Fruit fly (Drosophila melanogaster): ENCODE measurements around the gene Adgf-A.

Adgf-A gene

DNA sequence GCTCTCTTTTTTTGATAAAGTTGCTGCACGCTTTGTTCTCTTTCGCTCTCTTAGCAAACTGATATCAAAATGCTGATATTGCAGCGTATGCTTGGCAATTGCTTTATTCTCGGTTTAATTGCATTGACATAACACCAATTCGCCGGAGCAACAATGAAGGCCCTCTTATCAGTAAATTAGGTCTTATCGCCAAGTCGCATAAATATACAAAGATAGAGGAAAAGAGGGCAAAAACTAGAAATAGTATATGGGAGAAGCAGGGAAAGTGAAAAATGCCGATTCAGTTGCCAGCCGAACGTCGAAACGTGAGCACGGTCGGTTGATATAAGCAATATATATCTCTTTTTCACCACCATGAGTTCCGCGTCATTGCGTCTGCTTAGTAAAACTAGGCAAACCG is 23.5 kb downstream of the Adgf-A start, which contains the start of gene CG7460 (continued):
- TF ChIP-seq GATAe (GFP tag; conservative IDR thresholded peaks at IDR 0.05) = peak; percentile 43; the same call in 1 of the 2 replicates
- TF ChIP-seq ci (GFP tag; IDR thresholded peaks at IDR 0.05) = peak; percentile 56; the same call in 2 of the 3 replicates
- no peak for TF ChIP-seq HLH54F (GFP tag; optimal IDR thresholded peaks at IDR 0.05)
- peak; percentile 31 for TF ChIP-seq HmgZ (tag; optimal IDR thresholded peaks at IDR 0.05)
- no peak for TF ChIP-seq CG3407 (GFP tag; optimal IDR thresholded peaks at IDR 0.05)
- TF ChIP-seq HLH3B (GFP tag; IDR thresholded peaks at IDR 0.05) = no peak
- TF ChIP-seq sens (GFP tag) = peak; percentile 50
- TF ChIP-seq nerfin-2 (GFP tag; IDR thresholded peaks at IDR 0.05; ENCODE audit: partially characterized antibody) = no peak
- peak; percentile 31 for TF ChIP-seq BtbVII (GFP tag; optimal IDR thresholded peaks at IDR 0.05)
- peak; percentile 71 for TF ChIP-seq CG12769 (tag; optimal IDR thresholded peaks at IDR 0.05)
- TF ChIP-seq CG15479 (GFP tag; optimal IDR thresholded peaks at IDR 0.05) = peak; percentile 57
- TF ChIP-seq CG17568 (GFP tag; optimal IDR thresholded peaks at IDR 0.05) = peak; percentile 50
- TF ChIP-seq lab (GFP tag; optimal IDR thresholded peaks at IDR 0.05) = peak; percentile 44
- no peak for TF ChIP-seq CG18764 (GFP tag; optimal IDR thresholded peaks at IDR 0.05)
- TF ChIP-seq CG34376 (GFP tag; optimal IDR thresholded peaks at IDR 0.05) = peak; percentile 72
- TF ChIP-seq CG12299 (tag; optimal IDR thresholded peaks at IDR 0.05) = peak; percentile 38
- peak; percentile 60 for TF ChIP-seq mirr (GFP tag; optimal IDR thresholded peaks at IDR 0.05)
- TF ChIP-seq CG15269 (tag; optimal IDR thresholded peaks at IDR 0.05) = peak; percentile 35
- TF ChIP-seq CG8281 (tag; optimal IDR thresholded peaks at IDR 0.05) = peak; percentile 36
- peak; percentile 50 for TF ChIP-seq CG17912 (GFP tag; optimal IDR thresholded peaks at IDR 0.05)
- peak; percentile 37 for TF ChIP-seq CG7987 (GFP tag; optimal IDR thresholded peaks at IDR 0.05)
- peak in 1 of 2 experiments; percentile 7 for TF ChIP-seq Hr78 (GFP tag; optimal IDR thresholded peaks at IDR 0.05)
- peak; percentile 15; the same call in 1 of the 2 replicates for TF ChIP-seq Rfx (GFP tag; IDR thresholded peaks at IDR 0.05)
- TF ChIP-seq CG4707 (GFP tag; optimal IDR thresholded peaks at IDR 0.05) = peak; percentile 14
- peak; percentile 51 for TF ChIP-seq CG12071 (GFP tag; optimal IDR thresholded peaks at IDR 0.05)
- TF ChIP-seq CG10543 (GFP tag; optimal IDR thresholded peaks at IDR 0.05) = no peak
- TF ChIP-seq nau (GFP tag; optimal IDR thresholded peaks at IDR 0.05) = peak; percentile 22
- TF ChIP-seq CG14014 (GFP tag; IDR thresholded peaks at IDR 0.05) = no peak
- no peak for TF ChIP-seq Hsf (GFP tag; optimal IDR thresholded peaks at IDR 0.05)
- TF ChIP-seq CG16863 (GFP tag; optimal IDR thresholded peaks at IDR 0.05) = no peak
- TF ChIP-seq Vsx1 (GFP tag; optimal IDR thresholded peaks at IDR 0.05) = peak; percentile 68
- TF ChIP-seq salm (tag; optimal IDR thresholded peaks at IDR 0.05) = peak; percentile 23
- TF ChIP-seq CG17802 (tag; optimal IDR thresholded peaks at IDR 0.05) = no peak
- TF ChIP-seq grn (GFP tag; optimal IDR thresholded peaks at IDR 0.05) = peak; percentile 69
- peak; percentile 45 for TF ChIP-seq odd (GFP tag; optimal IDR thresholded peaks at IDR 0.05)
- TF ChIP-seq Meics (GFP tag; optimal IDR thresholded peaks at IDR 0.05) = no peak
- TF ChIP-seq pan (optimal IDR thresholded peaks at IDR 0.05) = no peak
- no peak for TF ChIP-seq pan (GFP tag; optimal IDR thresholded peaks at IDR 0.05 in 1 of 2, IDR thresholded peaks at IDR 0.05 in 1 of 2)
- TF ChIP-seq MTF-1 (GFP tag; optimal IDR thresholded peaks at IDR 0.05; ENCODE audit: borderline replicate concordance) = peak; percentile 11
- TF ChIP-seq wek (GFP tag; optimal IDR thresholded peaks at IDR 0.05) = peak; percentile 68
- no peak for TF ChIP-seq ttk (GFP tag; IDR thresholded peaks at IDR 0.05)
- TF ChIP-seq ATbp (GFP tag; optimal IDR thresholded peaks at IDR 0.05) = peak; percentile 41
- no peak for TF ChIP-seq CG2129 (GFP tag; IDR thresholded peaks at IDR 0.05; ENCODE audit: partially characterized antibody)
- TF ChIP-seq sug (tag; optimal IDR thresholded peaks at IDR 0.05) = peak; percentile 51
- no peak for TF ChIP-seq ash1 (GFP tag; optimal IDR thresholded peaks at IDR 0.05)
- peak; percentile 15 for TF ChIP-seq CG1529 (GFP tag; optimal IDR thresholded peaks at IDR 0.05)
- peak; percentile 60; the same call in 1 of the 3 replicates for TF ChIP-seq CG2199 (GFP tag; IDR thresholded peaks at IDR 0.05)

All from whole organism, embryonic.